Worm (Caenorhabditis elegans): Measurements from ENCODE around the gene B0281.4.

ce11 chrII:2253676-2254075, 45.0 kb downstream of the B0281.4 start:
- TF ChIP-seq sma-3 (GFP tag; optimal IDR thresholded peaks at IDR 0.05) (no peak), ZK546.5 (tag; optimal IDR thresholded peaks at IDR 0.05) (no peak), fos-1 (tag; optimal IDR thresholded peaks at IDR 0.05) (no peak), lin-13 (GFP tag; optimal IDR thresholded peaks at IDR 0.05) (no peak), elt-3 (tag; optimal IDR thresholded peaks at IDR 0.05) (no peak), crh-2 (tag; optimal IDR thresholded peaks at IDR 0.05) (no peak), nhr-12 (tag; optimal IDR thresholded peaks at IDR 0.05) (no peak), mdl-1 (tag; optimal IDR thresholded peaks at IDR 0.05) (no peak), unc-62 (GFP tag; optimal IDR thresholded peaks at IDR 0.05) (no peak), ztf-11 (tag; optimal IDR thresholded peaks at IDR 0.05) (no peak), ztf-4 (tag; optimal IDR thresholded peaks at IDR 0.05) (no peak), snpc-4 (tag; optimal IDR thresholded peaks at IDR 0.05) (no peak), zag-1 (tag; optimal IDR thresholded peaks at IDR 0.05) (no peak)

Data from whole organism, L2 larva.